Fruit fly (Drosophila melanogaster) whole organism, embryonic: Measurements from ENCODE around the gene Chchd2.

Experiments
- Aef1 ChIP-seq: fragments of 200-800 bp; sonication (Bioruptor generic); IDR thresholded peaks from 3 replicates; pipeline ENCODE4 v1.3.6; 2022; ENCODE audit warnings: missing biosample characterization, missing genetic modification characterization
- CG10267 ChIP-seq: fragments of 200-800 bp; sonication (Bioruptor generic); optimal IDR thresholded peaks from 2 replicates; lab custom pipeline; 2018; ENCODE audit warnings: missing biosample characterization, mild to moderate bottlenecking, missing genetic modification characterization, moderate library complexity
- CG10321 ChIP-seq: fragments of 200-800 bp; sonication (Bioruptor generic); IDR thresholded peaks from 2 replicates; pipeline ENCODE4 v1.3.6; 2022; ENCODE audit warnings: missing biosample characterization, missing genetic modification characterization
- CG10543 ChIP-seq: fragments of 200-800 bp; sonication (Bioruptor generic); optimal IDR thresholded peaks from 3 replicates; lab custom pipeline; 2017; ENCODE audit warnings: missing biosample characterization, mild to moderate bottlenecking, missing genetic modification characterization, moderate library complexity
- CG11560 ChIP-seq: fragments of 200-800 bp; sonication (Bioruptor generic); IDR thresholded peaks from 3 replicates; pipeline ENCODE4 v1.3.6; 2022; ENCODE audit warnings: missing biosample characterization, missing genetic modification characterization
- CG12219 ChIP-seq: fragments of 200-800 bp; sonication (Bioruptor generic); optimal IDR thresholded peaks from 3 replicates; lab custom pipeline; 2018; ENCODE audit warnings: missing biosample characterization, mild to moderate bottlenecking, missing genetic modification characterization
- CG12299 ChIP-seq: fragments of 200-800 bp; sonication (Bioruptor generic); optimal IDR thresholded peaks from 2 replicates; lab custom pipeline; 2018; ENCODE audit warnings: missing biosample characterization, mild to moderate bottlenecking, missing genetic modification characterization
- CG12391 ChIP-seq: fragments of 200-800 bp; sonication (Bioruptor generic); optimal IDR thresholded peaks from 3 replicates; lab custom pipeline; 2018; ENCODE audit warnings: missing biosample characterization, mild to moderate bottlenecking, missing genetic modification characterization, moderate library complexity
- CG14860 ChIP-seq: fragments of 200-800 bp; sonication (Bioruptor generic); IDR thresholded peaks from 3 replicates; pipeline ENCODE4 v1.3.6; 2022; ENCODE audit warnings: missing biosample characterization, missing genetic modification characterization; ENCODE audit not compliant: partially characterized antibody
- CG15601 ChIP-seq: fragments of 200-800 bp; sonication (Bioruptor generic); optimal IDR thresholded peaks from 3 replicates; lab custom pipeline; 2019; ENCODE audit warnings: missing biosample characterization, mild to moderate bottlenecking, missing genetic modification characterization, moderate library complexity
- CG17361 ChIP-seq: fragments of 200-800 bp; sonication (Bioruptor generic); IDR thresholded peaks from 3 replicates; pipeline ENCODE4 v1.3.6; 2022; ENCODE audit warnings: missing biosample characterization, missing genetic modification characterization
- CG17612 ChIP-seq: fragments of 200-800 bp; sonication (Bioruptor generic); IDR thresholded peaks from 2 replicates; pipeline ENCODE4 v1.3.6; 2022; ENCODE audit warnings: missing biosample characterization, missing genetic modification characterization
- CG17829 ChIP-seq: fragments of 200-800 bp; optimal IDR thresholded peaks from 2 replicates; lab custom pipeline; 2019; ENCODE audit warnings: missing biosample characterization, mild to moderate bottlenecking, missing genetic modification characterization, moderate library complexity
- CG3065 ChIP-seq: fragments of 200-800 bp; sonication (Bioruptor generic); optimal IDR thresholded peaks from 2 replicates; lab custom pipeline; 2016; ENCODE audit warnings: missing biosample characterization, missing genetic modification characterization
- CG31365 ChIP-seq: fragments of 200-800 bp; sonication (Bioruptor generic); optimal IDR thresholded peaks from 2 replicates; lab custom pipeline; 2018; ENCODE audit warnings: missing biosample characterization, mild to moderate bottlenecking, missing genetic modification characterization
- CG31388 ChIP-seq: fragments of 200-800 bp; sonication (Bioruptor generic); optimal IDR thresholded peaks from 2 replicates; lab custom pipeline; 2016; ENCODE audit warnings: missing biosample characterization, missing genetic modification characterization
- CG3995 ChIP-seq: fragments of 200-800 bp; sonication (Bioruptor generic); optimal IDR thresholded peaks from 3 replicates; lab custom pipeline; 2016; ENCODE audit warnings: missing biosample characterization, missing genetic modification characterization
- CG6765 ChIP-seq: fragments of 200-800 bp; sonication (Bioruptor generic); optimal IDR thresholded peaks from 3 replicates; lab custom pipeline; 2017; ENCODE audit warnings: missing biosample characterization, mild to moderate bottlenecking, missing genetic modification characterization
- CG6813 ChIP-seq: fragments of 200-800 bp; sonication (Bioruptor generic); optimal IDR thresholded peaks from 2 replicates; lab custom pipeline; 2017; ENCODE audit warnings: missing biosample characterization, missing genetic modification characterization, mild to moderate bottlenecking, moderate library complexity, missing genetic modification reagents
- CG7987 ChIP-seq: fragments of 200-800 bp; sonication (Bioruptor generic); optimal IDR thresholded peaks from 2 replicates; lab custom pipeline; 2018; ENCODE audit warnings: missing biosample characterization, mild to moderate bottlenecking, missing genetic modification characterization, moderate library complexity
- CG8281 ChIP-seq: fragments of 200-800 bp; sonication (Bioruptor generic); optimal IDR thresholded peaks from 2 replicates; lab custom pipeline; 2018; ENCODE audit warnings: missing biosample characterization, mild to moderate bottlenecking, missing genetic modification characterization, moderate library complexity
- Dad ChIP-seq: fragments of 200-800 bp; sonication (Bioruptor generic); optimal IDR thresholded peaks from 3 replicates; lab custom pipeline; 2016; ENCODE audit warnings: missing biosample characterization, missing genetic modification characterization
- Dip3 ChIP-seq: fragments of 200-800 bp; sonication (Bioruptor generic); optimal IDR thresholded peaks from 3 replicates; lab custom pipeline; 2016; ENCODE audit warnings: missing biosample characterization, missing genetic modification characterization
- Doc2 ChIP-seq: fragments of 200-800 bp; sonication (Bioruptor generic); IDR thresholded peaks from 2 replicates; pipeline ENCODE4 v1.3.6; 2022; ENCODE audit warnings: missing biosample characterization, missing genetic modification characterization
- Dref ChIP-seq: fragments of 200-800 bp; sonication (Bioruptor generic); IDR thresholded peaks from 2 replicates; pipeline ENCODE4 v1.3.6; 2022; ENCODE audit warnings: missing biosample characterization, missing genetic modification characterization
- GATAe ChIP-seq: fragments of 200-800 bp; sonication (Bioruptor generic); conservative IDR thresholded peaks from 2 replicates; pipeline ENCODE4 v1.3.6; 2022; ENCODE audit warnings: missing biosample characterization, missing genetic modification characterization
- Gsc ChIP-seq: fragments of 200-800 bp; sonication (Bioruptor generic); IDR thresholded peaks from 2 replicates; pipeline ENCODE4 v1.3.6; 2022; ENCODE audit warnings: missing biosample characterization, missing genetic modification characterization
- Sry-δ ChIP-seq: fragments of 200-800 bp; sonication (Bioruptor generic); optimal IDR thresholded peaks from 2 replicates; lab custom pipeline; 2016; ENCODE audit warnings: missing biosample characterization, missing genetic modification characterization
- ac ChIP-seq: fragments of 200-800 bp; sonication (Bioruptor generic); optimal IDR thresholded peaks from 3 replicates; lab custom pipeline; 2017; ENCODE audit warnings: missing biosample characterization, mild to moderate bottlenecking, missing genetic modification characterization
- dan ChIP-seq: fragments of 200-800 bp; sonication (Bioruptor generic); IDR thresholded peaks from 2 replicates; pipeline ENCODE4 v1.3.6; 2022; ENCODE audit warnings: missing biosample characterization, missing genetic modification characterization
- danr ChIP-seq: fragments of 200-800 bp; sonication (Bioruptor generic); IDR thresholded peaks from 2 replicates; pipeline ENCODE4 v1.3.6; 2022; ENCODE audit warnings: missing biosample characterization, missing genetic modification characterization
- dmrt11E ChIP-seq: fragments of 200-800 bp; sonication (Bioruptor generic); optimal IDR thresholded peaks from 3 replicates; lab custom pipeline; 2018; ENCODE audit warnings: missing biosample characterization, mild to moderate bottlenecking, missing genetic modification characterization, moderate library complexity
- ems ChIP-seq: fragments of 200-800 bp; sonication (Bioruptor generic); optimal IDR thresholded peaks from 3 replicates; lab custom pipeline; 2016; ENCODE audit warnings: missing biosample characterization, missing genetic modification characterization
- fd3F ChIP-seq: fragments of 200-800 bp; sonication (Bioruptor generic); optimal IDR thresholded peaks from 2 replicates; lab custom pipeline; 2018; ENCODE audit warnings: missing biosample characterization, mild to moderate bottlenecking, missing genetic modification characterization, moderate library complexity
- ftz-f1 ChIP-seq: fragments of 200-800 bp; sonication (Bioruptor generic); optimal IDR thresholded peaks from 2 replicates; lab custom pipeline; 2016; ENCODE audit warnings: missing biosample characterization, missing genetic modification characterization
- fu2 ChIP-seq: fragments of 200-800 bp; sonication (Bioruptor generic); optimal IDR thresholded peaks from 2 replicates; lab custom pipeline; 2016; ENCODE audit warnings: missing biosample characterization, missing genetic modification characterization
- grn ChIP-seq: fragments of 200-800 bp; sonication (Bioruptor generic); optimal IDR thresholded peaks from 3 replicates; lab custom pipeline; 2017; ENCODE audit warnings: missing biosample characterization, missing genetic modification characterization
- gsb-n ChIP-seq: fragments of 200-800 bp; sonication (Bioruptor generic); optimal IDR thresholded peaks from 3 replicates; lab custom pipeline; 2018; ENCODE audit warnings: missing biosample characterization, mild to moderate bottlenecking, missing genetic modification characterization
- knrl ChIP-seq: fragments of 200-800 bp; sonication (Bioruptor generic); IDR thresholded peaks from 3 replicates; pipeline ENCODE4 v1.3.6; 2022; ENCODE audit warnings: missing biosample characterization, missing genetic modification characterization; ENCODE audit not compliant: partially characterized antibody
- lilli ChIP-seq: fragments of 200-800 bp; sonication (Bioruptor generic); optimal IDR thresholded peaks from 3 replicates; lab custom pipeline; 2016; ENCODE audit warnings: missing biosample characterization, missing genetic modification characterization
- nerfin-2 ChIP-seq: fragments of 200-800 bp; sonication (Bioruptor generic); IDR thresholded peaks from 2 replicates; pipeline ENCODE4 v1.3.6; 2022; ENCODE audit warnings: missing biosample characterization, missing genetic modification characterization; ENCODE audit not compliant: partially characterized antibody
- pfk ChIP-seq: fragments of 200-800 bp; sonication (Bioruptor generic); optimal IDR thresholded peaks from 2 replicates; lab custom pipeline; 2018; ENCODE audit warnings: missing biosample characterization, mild to moderate bottlenecking, missing genetic modification characterization, moderate library complexity
- pnt ChIP-seq: fragments of 200-800 bp; sonication (Bioruptor generic); optimal IDR thresholded peaks from 3 replicates; lab custom pipeline; 2016; ENCODE audit warnings: missing biosample characterization, missing genetic modification characterization
- run ChIP-seq: fragments of 200-800 bp; sonication (Bioruptor generic); optimal IDR thresholded peaks from 3 replicates; lab custom pipeline; 2018; ENCODE audit warnings: missing biosample characterization, mild to moderate bottlenecking, missing genetic modification characterization
- scrt ChIP-seq: fragments of 200-800 bp; sonication (Bioruptor generic); optimal IDR thresholded peaks from 2 replicates; lab custom pipeline; 2018; ENCODE audit warnings: missing biosample characterization, mild to moderate bottlenecking, missing genetic modification characterization, moderate library complexity
- seq ChIP-seq: fragments of 200-800 bp; sonication (Bioruptor generic); IDR thresholded peaks from 2 replicates; pipeline ENCODE4 v1.3.6; 2022; ENCODE audit warnings: missing biosample characterization, missing genetic modification characterization
- sisA ChIP-seq: fragments of 200-800 bp; sonication (Bioruptor generic); IDR thresholded peaks from 2 replicates; pipeline ENCODE4 v1.3.6; 2022; ENCODE audit warnings: missing biosample characterization, missing genetic modification characterization
- sr ChIP-seq: fragments of 200-800 bp; sonication (Bioruptor generic); IDR thresholded peaks from 3 replicates; pipeline ENCODE4 v1.3.6; 2022; ENCODE audit warnings: missing biosample characterization, missing genetic modification characterization
- trh ChIP-seq: fragments of 200-800 bp; sonication (Bioruptor generic); optimal IDR thresholded peaks from 2 replicates; lab custom pipeline; 2016; ENCODE audit warnings: missing biosample characterization, missing genetic modification characterization
- twi ChIP-seq: fragments of 200-800 bp; optimal IDR thresholded peaks from 2 replicates; lab custom pipeline; 2019; ENCODE audit warnings: missing biosample characterization, mild to moderate bottlenecking, missing genetic modification characterization, moderate library complexity

Chchd2 gene

dm6 chrX:17147983-17148637, 691 bp upstream of the Chchd2 start, which contains the start of gene RpS5a (continued):
- TF ChIP-seq CG7987 (GFP tag; lab: Kevin White, UChicago) (peak; percentile 92), CG31388 (GFP tag; lab: Kevin White, UChicago) (no peak), dan (GFP tag; lab: Robert Waterston, UW) (no peak), ems (peak; percentile 53), danr (GFP tag; lab: Robert Waterston, UW) (0 out of 2 replicates have a peak, but pooled peaks have one; percentile 24), CG10543 (GFP tag; lab: Kevin White, UChicago) (peak; percentile 92), Dref (peak; percentile 59), fu2 (GFP tag; lab: Kevin White, UChicago) (peak; percentile 75), Dad (GFP tag; lab: Kevin White, UChicago) (peak; percentile 75), Dip3 (peak; percentile 87), CG11560 (tag; lab: Robert Waterston, UW) (peak; percentile 65; the same call in 2 of the 3 replicates), CG3995 (GFP tag; lab: Kevin White, UChicago) (peak; percentile 84), run (peak; percentile 34), ac (GFP tag; lab: Kevin White, UChicago) (peak; percentile 60), CG14860 (GFP tag; lab: Robert Waterston, UW) (peak; percentile 71), CG12299 (peak; percentile 61), CG10321 (GFP tag; lab: Robert Waterston, UW) (0 out of 2 replicates have a peak, but pooled peaks have one; percentile 40), trh (GFP tag; lab: Kevin White, UChicago) (peak; percentile 61), CG12391 (tag; lab: Kevin White, UChicago) (peak; percentile 66), fd3F (GFP tag; lab: Kevin White, UChicago) (peak; percentile 61), Doc2 (GFP tag; lab: Robert Waterston, UW) (no peak), Aef1 (GFP tag; lab: Robert Waterston, UW) (peak; percentile 75), CG31365 (tag; lab: Kevin White, UChicago) (peak; percentile 60), CG17361 (GFP tag; lab: Robert Waterston, UW) (peak; percentile 82), grn (GFP tag; lab: Kevin White, UChicago) (peak; percentile 48), knrl (GFP tag; lab: Robert Waterston, UW) (peak; percentile 88), CG8281 (tag; lab: Kevin White, UChicago) (no peak), CG3065 (GFP tag; lab: Kevin White, UChicago) (peak; percentile 65), sr (GFP tag; lab: Robert Waterston, UW) (peak; percentile 63; the same call in 2 of the 3 replicates), gsb-n (peak; percentile 66), nerfin-2 (GFP tag; lab: Robert Waterston, UW) (peak; percentile 66; the same call in 1 of the 2 replicates), pnt (GFP tag; lab: Kevin White, UChicago) (peak; percentile 59), CG12219 (GFP tag; lab: Kevin White, UChicago) (peak; percentile 65), dmrt11E (tag; lab: Kevin White, UChicago) (peak; percentile 75), GATAe (GFP tag; lab: Robert Waterston, UW) (no peak), pfk (GFP tag; lab: Kevin White, UChicago) (peak; percentile 72), seq (peak; percentile 71), Gsc (no peak), CG10267 (tag; lab: Kevin White, UChicago) (peak; percentile 91), CG17612 (GFP tag; lab: Robert Waterston, UW) (no peak), lilli (peak; percentile 72), ftz-f1 (GFP tag; lab: Kevin White, UChicago) (peak; percentile 65), CG15601 (tag; lab: Kevin White, UChicago) (peak; percentile 47), sisA (GFP tag; lab: Robert Waterston, UW) (peak; percentile 65), CG6765 (GFP tag; lab: Kevin White, UChicago) (peak; percentile 90), Sry-δ (GFP tag; lab: Kevin White, UChicago) (peak; percentile 77), CG6813 (GFP tag; lab: Kevin White, UChicago) (peak; percentile 89), twi (tag; lab: Kevin White, UChicago) (peak; percentile 60), CG17829 (peak; percentile 60), scrt (peak; percentile 85)
